Worm (Caenorhabditis elegans) whole organism, dauer: Measurements from ENCODE around the gene R148.5.

Source experiments
- unc-62 ChIP-seq: sonication (generic microtip); optimal IDR thresholded peaks from 2 replicates; lab custom pipeline; 2017; ENCODE audit warnings: missing biosample characterization, missing genetic modification reagents, missing genetic modification characterization

The R148.5 gene

DNA sequence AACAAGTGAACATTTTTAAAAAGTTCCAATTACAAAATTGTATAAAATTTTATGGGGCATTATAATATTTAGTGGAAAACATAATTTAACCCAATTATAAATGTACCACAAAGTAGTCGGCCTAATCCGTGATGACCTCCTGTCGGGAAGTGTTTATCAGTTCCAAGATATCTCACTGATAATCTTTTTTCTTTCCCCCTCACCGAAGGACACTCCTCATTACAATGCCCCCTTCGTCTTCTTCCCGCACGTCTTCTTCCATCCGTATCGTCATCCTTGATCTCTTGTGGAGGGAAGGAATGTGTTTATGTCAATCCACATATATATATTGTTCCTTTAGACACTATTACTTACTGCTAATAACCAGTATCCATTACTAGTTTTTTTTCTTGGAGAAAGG is at the start of gene R148.5:
R148.5 (plus strand) TSS at position 331 of the 400 bp plus-strand sequence.
- no peak for TF ChIP-seq unc-62 (GFP tag; lab: Kevin White, UChicago)

- no peak for TF ChIP-seq unc-62 (GFP tag; lab: Kevin White, UChicago)
These were observed 48.5 kb upstream of the R148.5 start for ce11 chrIII:3116969-3117368.

ce11 chrIII:3119972-3120371 is 45.5 kb upstream of the R148.5 start:
- TF ChIP-seq unc-62 (GFP tag; lab: Kevin White, UChicago) = no peak

DNA sequence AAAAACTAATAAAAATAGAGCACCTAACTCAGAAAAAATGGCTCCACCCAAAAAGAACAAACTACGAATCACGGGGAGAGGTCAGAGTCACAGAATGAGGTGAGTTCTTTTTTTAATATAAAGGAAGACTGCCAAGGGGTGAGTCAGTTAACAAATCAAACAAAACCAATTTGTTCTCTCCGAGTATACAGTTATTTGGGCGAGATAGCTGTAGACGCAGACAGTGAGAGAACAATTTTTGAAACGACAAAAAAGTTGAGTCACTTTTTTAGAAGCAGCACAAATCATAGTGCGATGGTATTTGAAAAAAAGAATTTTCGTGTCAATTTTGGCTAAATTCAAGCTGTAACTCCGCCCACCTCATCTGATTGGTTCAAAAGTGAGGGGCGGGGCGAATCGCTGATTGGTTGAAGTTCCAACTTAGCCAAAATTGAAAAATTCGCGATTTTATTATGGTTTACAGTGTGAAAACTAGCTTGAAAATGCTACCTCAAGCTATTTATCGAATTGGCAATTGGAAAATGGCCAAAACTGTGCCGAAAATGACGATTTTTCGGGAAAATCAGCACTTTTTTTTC is 41.1 kb upstream of the R148.5 start:
- TF ChIP-seq unc-62 (GFP tag; lab: Kevin White, UChicago) = no peak

- no peak for TF ChIP-seq unc-62 (GFP tag; lab: Kevin White, UChicago)
These were observed 38.3 kb upstream of the R148.5 start, which contains the start of gene nipa-1 for ce11 chrIII:3127074-3127596. Gene nipa-1, minus strand, starts transcription at chrIII:3127124.

DNA sequence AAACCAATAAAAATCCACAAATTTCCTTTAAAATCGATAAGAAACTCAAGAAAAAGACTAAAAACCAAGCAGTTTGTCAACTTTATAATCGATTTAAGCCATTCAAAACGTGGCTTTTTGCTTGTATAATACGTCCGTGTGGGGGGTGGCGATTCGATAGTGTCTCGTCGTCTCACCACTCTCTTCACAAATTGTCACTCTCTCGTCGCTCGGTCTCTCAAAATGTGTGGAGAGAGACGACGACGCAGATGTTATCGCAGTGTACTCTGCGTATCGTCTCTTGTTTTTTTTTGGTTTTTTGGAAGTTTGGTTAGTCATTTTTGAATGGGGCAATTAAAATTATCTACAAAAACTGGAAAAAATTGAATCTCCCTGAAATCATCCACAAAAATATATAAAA is 37.8 kb upstream of the R148.5 start:
- no peak for TF ChIP-seq unc-62 (GFP tag; lab: Kevin White, UChicago)

ce11 chrIII:3129036-3129435 is 36.4 kb upstream of the R148.5 start, which contains the start of gene Y53G8B.1:
Gene Y53G8B.1, plus strand, starts transcription at chrIII:3129277.
- no peak for TF ChIP-seq unc-62 (GFP tag; lab: Kevin White, UChicago)

ce11 chrIII:3136325-3137001 is 29.0 kb upstream of the R148.5 start:
- TF ChIP-seq unc-62 (GFP tag; lab: Kevin White, UChicago) = no peak

DNA sequence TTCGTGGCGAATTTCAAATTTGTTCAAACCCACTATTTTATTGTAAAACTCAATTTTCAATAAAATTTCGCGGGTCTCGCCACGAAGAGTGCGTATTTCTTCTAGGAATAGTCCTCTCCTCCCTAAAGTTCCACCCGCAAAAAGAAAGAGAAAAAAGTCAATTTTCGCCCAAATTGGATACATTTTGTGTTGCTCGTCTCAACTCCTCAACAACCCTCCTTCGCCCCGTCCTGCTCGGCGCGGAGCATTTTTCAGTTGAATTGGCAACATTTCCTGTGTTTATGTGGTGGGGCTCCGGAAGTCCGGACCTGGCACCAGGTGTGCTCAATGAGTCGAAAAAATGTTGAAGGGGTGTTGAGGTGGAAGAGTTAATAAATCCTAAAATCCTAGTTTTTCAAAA is 27.4 kb upstream of the R148.5 start:
- no peak for TF ChIP-seq unc-62 (GFP tag; lab: Kevin White, UChicago)

ce11 chrIII:3139144-3139543 is 26.3 kb upstream of the R148.5 start, which contains the start of gene mec-12:
Gene mec-12, minus strand, starts transcription at chrIII:3139234.
- no peak for TF ChIP-seq unc-62 (GFP tag; lab: Kevin White, UChicago)

DNA sequence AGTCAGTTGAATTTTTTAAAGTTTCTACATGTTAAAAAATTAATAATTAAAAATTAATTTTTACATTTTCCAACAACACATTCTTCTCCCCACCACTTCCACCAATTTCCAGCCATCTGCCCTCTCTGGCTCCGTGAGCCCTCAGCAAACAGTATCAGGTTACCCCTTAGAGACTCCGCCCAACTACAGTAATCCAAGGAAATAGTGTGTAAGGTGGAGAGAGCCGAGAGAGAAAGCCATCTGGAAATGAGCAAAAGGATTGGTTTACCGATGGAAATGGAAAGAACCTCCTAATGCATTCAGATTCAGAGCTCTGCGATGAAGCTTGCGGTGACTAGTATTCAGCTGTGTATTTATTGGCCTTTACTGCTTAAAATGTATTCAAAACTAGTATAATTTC is 25.2 kb upstream of the R148.5 start:
- TF ChIP-seq unc-62 (GFP tag; lab: Kevin White, UChicago) = no peak

DNA sequence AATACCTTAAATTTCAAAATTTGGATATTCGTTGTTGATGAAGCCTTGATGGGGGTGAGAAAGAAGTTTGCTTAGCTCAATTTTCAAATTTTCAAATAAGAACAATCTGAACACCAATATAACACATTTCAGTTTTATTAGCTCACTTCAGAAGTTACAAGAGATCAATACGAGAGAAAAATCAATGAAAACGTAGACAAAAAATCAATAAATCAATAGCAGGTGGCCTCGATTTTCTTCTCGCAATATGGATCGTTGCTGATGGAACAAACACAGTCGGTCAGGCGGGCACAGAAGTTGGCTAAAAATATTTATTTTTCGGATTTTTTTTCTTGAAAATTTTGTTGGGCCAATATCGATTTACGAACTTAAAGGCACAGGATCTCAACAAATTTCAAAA is 23.4 kb upstream of the R148.5 start:
- TF ChIP-seq unc-62 (GFP tag; lab: Kevin White, UChicago) = no peak

DNA sequence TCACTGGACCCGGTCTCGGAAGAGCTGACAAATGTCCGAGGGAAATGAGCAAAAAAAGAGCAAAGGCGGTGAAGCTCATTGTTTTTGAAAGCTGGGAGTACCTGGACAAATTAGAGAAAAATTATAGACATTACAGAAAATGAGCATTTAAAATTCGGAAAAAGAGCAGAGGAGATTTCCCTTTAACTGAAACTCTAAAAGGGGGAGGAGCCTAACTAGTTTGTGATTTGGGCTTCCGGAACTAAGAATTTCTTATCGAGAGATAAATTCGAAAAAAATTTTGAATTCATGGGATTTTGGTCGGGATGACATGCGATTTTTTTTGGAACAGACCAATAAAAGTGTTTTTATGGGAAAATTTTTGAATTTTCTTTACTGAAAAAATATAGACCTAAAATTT is 21.8 kb upstream of the R148.5 start, which contains the start of gene C44B11.4:
C44B11.4 (minus strand) TSS at position 101 of the 400 bp plus-strand sequence.
- no peak for TF ChIP-seq unc-62 (GFP tag; lab: Kevin White, UChicago)

DNA sequence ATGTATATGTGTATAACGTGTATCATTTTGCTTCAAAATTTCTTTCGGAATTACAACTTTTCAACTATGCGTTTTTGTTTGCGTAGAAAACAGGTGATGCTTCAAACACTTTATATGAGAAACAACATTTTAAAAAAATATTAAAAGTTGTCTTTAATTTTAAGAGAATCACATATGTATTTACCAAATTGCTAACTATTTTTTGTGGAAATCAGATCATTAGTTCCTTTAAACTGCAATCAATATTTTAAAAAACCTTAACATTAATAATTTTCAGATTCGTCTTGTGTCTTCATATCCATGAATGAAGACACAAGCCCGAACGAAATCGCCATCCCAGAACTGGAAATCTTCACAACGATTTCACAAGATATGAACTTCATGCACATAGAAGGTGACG is 12.6 kb upstream of the R148.5 start, which contains the start of gene C44B11.6:
C44B11.6 (plus strand) TSS at position 301 of the 400 bp plus-strand sequence.
- no peak for TF ChIP-seq unc-62 (GFP tag; lab: Kevin White, UChicago)

DNA sequence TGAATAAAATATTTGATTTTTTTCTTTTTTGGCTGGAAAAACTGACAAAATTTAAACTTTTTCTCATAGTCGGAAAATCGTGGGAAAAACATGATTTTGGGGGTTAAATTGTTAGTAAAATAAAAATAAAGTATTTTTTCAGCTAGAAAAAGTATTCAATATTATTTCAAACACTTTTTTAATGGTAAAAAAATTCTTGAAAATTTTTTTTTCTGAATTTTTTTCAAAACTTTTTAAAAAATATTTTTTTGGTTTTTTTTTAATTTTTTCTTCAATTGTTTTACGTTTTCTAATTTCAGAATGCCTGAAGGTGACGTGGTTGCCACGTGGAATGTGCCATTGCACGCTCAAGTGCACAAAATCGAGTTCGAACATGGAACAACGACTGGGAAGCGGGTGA is 10.5 kb upstream of the R148.5 start, which contains the start of gene C44B11.1:
C44B11.1 (plus strand) TSS at position 301 of the 400 bp plus-strand sequence.
- no peak for TF ChIP-seq unc-62 (GFP tag; lab: Kevin White, UChicago)

DNA sequence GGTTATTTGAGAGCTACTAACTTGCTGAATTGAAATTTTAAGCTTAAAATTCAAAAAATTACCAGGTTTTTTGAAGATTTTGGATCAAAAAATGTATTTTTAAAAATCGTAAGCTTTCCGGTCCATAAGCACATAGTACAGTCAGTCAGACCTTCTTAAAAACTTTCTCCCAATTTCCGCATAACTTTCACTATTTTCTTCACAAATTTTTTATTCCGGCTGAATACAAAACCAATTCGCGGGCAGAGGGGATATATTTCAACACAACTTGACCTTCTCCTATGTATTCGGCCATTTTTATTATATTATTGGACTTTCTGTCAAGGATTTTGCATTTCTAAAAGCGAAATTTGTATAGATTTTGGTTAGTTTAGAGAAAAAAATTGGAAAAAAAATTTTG is 4.9 kb upstream of the R148.5 start:
- no peak for TF ChIP-seq unc-62 (GFP tag; lab: Kevin White, UChicago)
